Worm (Caenorhabditis elegans) whole organism, L4 larva: ENCODE results near the gene ipla-2.

Experiments
- ces-1 ChIP-seq: fragments of 150-350 bp; sonication (generic microtip); optimal IDR thresholded peaks from 4 replicates; lab custom pipeline; 2014; ENCODE audit warnings: missing biosample characterization, missing genetic modification reagents, missing genetic modification characterization
- zip-11 ChIP-seq: fragments of 200-800 bp; sonication (Bioruptor generic); IDR thresholded peaks from 2 replicates; pipeline ENCODE4 v1.3.6; 2022; ENCODE audit warnings: missing genetic modification characterization, missing compliant biosample characterization

DNA sequence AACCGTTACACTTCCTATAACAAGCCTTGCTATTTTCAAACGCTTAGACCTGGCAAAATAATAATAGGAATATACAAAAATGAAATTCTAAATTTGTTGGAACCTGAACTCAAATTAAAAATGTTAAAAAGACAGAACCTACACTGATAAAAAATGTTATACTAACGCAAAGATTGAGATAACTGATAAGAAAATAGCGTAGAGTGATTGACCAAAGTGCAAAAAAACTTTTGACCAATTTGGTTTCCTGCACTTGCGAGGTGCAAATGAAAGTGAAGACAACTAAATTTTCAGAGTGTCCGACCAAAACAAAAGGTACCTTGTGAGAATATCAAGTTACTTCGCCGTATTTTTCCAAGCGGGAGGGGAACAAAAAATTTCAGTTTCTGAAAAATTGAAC lies 42.3 kb downstream of the ipla-2 start:
- TF ChIP-seq zip-11 (GFP tag; lab: Robert Waterston, UW), result no peak
- no peak for TF ChIP-seq ces-1 (GFP tag; lab: Kevin White, UChicago)
